Fruit fly (Drosophila melanogaster) whole organism, prepupa: Measurements from ENCODE around the gene CG11629.
A peak's percentile ranks its signal among the peaks of the same experiment; 100 is the strongest.

Experiments used
- CG10669 ChIP-seq: fragments of 200-800 bp; sonication (Bioruptor generic); optimal IDR thresholded peaks from 3 replicates; lab custom pipeline; 2018; ENCODE audit warnings: missing biosample characterization, mild to moderate bottlenecking, missing genetic modification characterization, moderate library complexity
- CG11294 ChIP-seq: fragments of 200-800 bp; sonication (Bioruptor generic); IDR thresholded peaks from 2 replicates; pipeline ENCODE4 v1.3.6; 2022; ENCODE audit warnings: missing biosample characterization, missing genetic modification characterization
- CG11762 ChIP-seq: fragments of 200-800 bp; sonication (Bioruptor generic); optimal IDR thresholded peaks from 3 replicates; lab custom pipeline; 2016; ENCODE audit warnings: missing biosample characterization, missing genetic modification characterization; ENCODE audit not compliant: insufficient read depth
- CG11902 ChIP-seq: fragments of 200-800 bp; sonication (Bioruptor generic); optimal IDR thresholded peaks from 3 replicates; lab custom pipeline; 2016; ENCODE audit warnings: missing biosample characterization, missing genetic modification characterization
- CG15336 ChIP-seq: fragments of 200-800 bp; sonication (Bioruptor generic); IDR thresholded peaks from 2 replicates; pipeline ENCODE4 v1.3.6; 2022; ENCODE audit warnings: missing biosample characterization, missing genetic modification characterization
- CG16779 ChIP-seq: fragments of 200-800 bp; sonication (Bioruptor generic); optimal IDR thresholded peaks from 3 replicates; lab custom pipeline; 2017; ENCODE audit warnings: missing biosample characterization, mild to moderate bottlenecking, missing genetic modification characterization
- CG3032 ChIP-seq: fragments of 200-800 bp; optimal IDR thresholded peaks from 2 replicates; lab custom pipeline; 2019; ENCODE audit warnings: missing biosample characterization, mild to moderate bottlenecking, missing genetic modification characterization, moderate library complexity
- CG31627 ChIP-seq: fragments of 200-800 bp; sonication (Bioruptor generic); optimal IDR thresholded peaks from 3 replicates; lab custom pipeline; 2016; ENCODE audit warnings: missing biosample characterization, missing genetic modification characterization
- CG32006 ChIP-seq: fragments of 200-800 bp; sonication (Bioruptor generic); optimal IDR thresholded peaks from 3 replicates; lab custom pipeline; 2017; ENCODE audit warnings: missing biosample characterization, mild to moderate bottlenecking, missing genetic modification characterization
- CG34406 ChIP-seq: fragments of 200-800 bp; sonication (Bioruptor generic); optimal IDR thresholded peaks from 3 replicates; lab custom pipeline; 2016; ENCODE audit warnings: missing biosample characterization, missing genetic modification characterization
- CG3919 ChIP-seq: fragments of 200-800 bp; sonication (Bioruptor generic); optimal IDR thresholded peaks from 3 replicates; lab custom pipeline; 2016; ENCODE audit warnings: missing biosample characterization, missing genetic modification characterization
- CG4318 ChIP-seq: fragments of 200-800 bp; sonication (Bioruptor generic); optimal IDR thresholded peaks from 3 replicates; lab custom pipeline; 2017; ENCODE audit warnings: missing biosample characterization, mild to moderate bottlenecking, missing genetic modification characterization
- CG6163 ChIP-seq: fragments of 200-800 bp; sonication (Bioruptor generic); IDR thresholded peaks from 3 replicates; pipeline ENCODE4 v1.3.6; 2022; ENCODE audit warnings: missing biosample characterization, missing genetic modification characterization
- CG6276 ChIP-seq: fragments of 200-800 bp; sonication (Bioruptor generic); optimal IDR thresholded peaks from 2 replicates; lab custom pipeline; 2017; ENCODE audit warnings: missing biosample characterization, mild to moderate bottlenecking, missing genetic modification characterization
- CG6792 ChIP-seq: fragments of 200-800 bp; sonication (Bioruptor generic); optimal IDR thresholded peaks from 3 replicates; lab custom pipeline; 2016; ENCODE audit warnings: missing biosample characterization, missing genetic modification characterization
- CG6854 ChIP-seq: fragments of 200-800 bp; sonication (Bioruptor generic); optimal IDR thresholded peaks from 2 replicates; lab custom pipeline; 2017; ENCODE audit warnings: missing biosample characterization, mild to moderate bottlenecking, missing genetic modification characterization
- CG7368 ChIP-seq: fragments of 200-800 bp; sonication (Bioruptor generic); optimal IDR thresholded peaks from 3 replicates; lab custom pipeline; 2016; ENCODE audit warnings: missing biosample characterization, missing genetic modification characterization
- CG8119 ChIP-seq: fragments of 200-800 bp; sonication (Bioruptor generic); IDR thresholded peaks from 3 replicates; pipeline ENCODE4 v1.3.6; 2022; ENCODE audit warnings: missing biosample characterization, missing genetic modification characterization
- CG8632 ChIP-seq: fragments of 200-800 bp; sonication (Bioruptor generic); optimal IDR thresholded peaks from 3 replicates; lab custom pipeline; 2016; ENCODE audit warnings: missing biosample characterization, missing genetic modification characterization
- Eip75B ChIP-seq: fragments of 200-800 bp; sonication (Bioruptor generic); optimal IDR thresholded peaks from 3 replicates; lab custom pipeline; 2016; ENCODE audit warnings: missing biosample characterization, missing genetic modification characterization
- Eip78C ChIP-seq: fragments of 200-800 bp; sonication (Bioruptor generic); peaks from one replicate; lab custom pipeline; 2016; ENCODE audit warnings: missing biosample characterization, missing genetic modification characterization
- Eip93F ChIP-seq: fragments of 200-800 bp; sonication (Bioruptor generic); optimal IDR thresholded peaks from 2 replicates; lab custom pipeline; 2016; ENCODE audit warnings: missing biosample characterization, mild to moderate bottlenecking, missing genetic modification characterization
- Ets96B ChIP-seq: fragments of 200-800 bp; optimal IDR thresholded peaks from 2 replicates; lab custom pipeline; 2019; ENCODE audit warnings: missing biosample characterization, mild to moderate bottlenecking, missing genetic modification characterization, moderate library complexity
- Gug ChIP-seq: fragments of 200-800 bp; sonication (Bioruptor generic); IDR thresholded peaks from 2 replicates; pipeline ENCODE4 v1.3.6; 2022; ENCODE audit warnings: missing biosample characterization, missing genetic modification characterization
- Hr4 ChIP-seq: fragments of 200-800 bp; sonication (Bioruptor generic); optimal IDR thresholded peaks from 3 replicates; lab custom pipeline; 2016; ENCODE audit warnings: missing biosample characterization, missing genetic modification characterization
- OdsH ChIP-seq: fragments of 200-800 bp; sonication (Bioruptor generic); optimal IDR thresholded peaks from 3 replicates; lab custom pipeline; 2016; ENCODE audit warnings: missing biosample characterization, missing genetic modification characterization
- Smox ChIP-seq: fragments of 200-800 bp; sonication (Bioruptor generic); optimal IDR thresholded peaks from 3 replicates; lab custom pipeline; 2016; ENCODE audit warnings: missing biosample characterization, missing genetic modification characterization
- Sox102F ChIP-seq: fragments of 200-800 bp; sonication (Bioruptor generic); optimal IDR thresholded peaks from 2 replicates; lab custom pipeline; 2016; ENCODE audit warnings: missing biosample characterization, mild to moderate bottlenecking, missing genetic modification characterization
- Sox14 ChIP-seq: fragments of 200-800 bp; sonication (Bioruptor generic); optimal IDR thresholded peaks from 3 replicates; lab custom pipeline; 2016; ENCODE audit warnings: missing biosample characterization, missing genetic modification characterization
- Sox15 ChIP-seq: fragments of 200-800 bp; sonication (Bioruptor generic); optimal IDR thresholded peaks from 3 replicates; lab custom pipeline; 2016; ENCODE audit warnings: missing biosample characterization, missing genetic modification characterization
- achi ChIP-seq: fragments of 200-800 bp; sonication (Bioruptor generic); optimal IDR thresholded peaks from 3 replicates; lab custom pipeline; 2016; ENCODE audit warnings: missing biosample characterization, missing genetic modification characterization
- acj6 ChIP-seq: fragments of 200-800 bp; sonication (Bioruptor generic); optimal IDR thresholded peaks from 3 replicates; lab custom pipeline; 2016; ENCODE audit warnings: missing biosample characterization, missing genetic modification characterization
- cyc ChIP-seq: fragments of 200-800 bp; sonication (Bioruptor generic); optimal IDR thresholded peaks from 3 replicates; lab custom pipeline; 2016; ENCODE audit warnings: missing biosample characterization, missing genetic modification characterization
- dac ChIP-seq: fragments of 200-800 bp; sonication (Bioruptor generic); optimal IDR thresholded peaks from 2 replicates; lab custom pipeline; 2017; ENCODE audit warnings: missing biosample characterization, mild to moderate bottlenecking, missing genetic modification characterization
- dsx ChIP-seq: fragments of 200-800 bp; optimal IDR thresholded peaks from 3 replicates; lab custom pipeline; 2019; ENCODE audit warnings: missing biosample characterization, mild to moderate bottlenecking, missing genetic modification characterization, moderate library complexity; ENCODE audit not compliant: poor library complexity, severe bottlenecking
- eg ChIP-seq: fragments of 200-800 bp; sonication (Bioruptor generic); IDR thresholded peaks from 3 replicates; pipeline ENCODE4 v1.3.6; 2022; ENCODE audit warnings: missing biosample characterization, missing genetic modification characterization
- esn ChIP-seq: fragments of 200-800 bp; sonication (Bioruptor generic); optimal IDR thresholded peaks from 2 replicates; lab custom pipeline; 2016; ENCODE audit warnings: missing biosample characterization, mild to moderate bottlenecking, missing genetic modification characterization, moderate library complexity
- fd59A ChIP-seq: fragments of 200-800 bp; sonication (Bioruptor generic); optimal IDR thresholded peaks from 2 replicates; lab custom pipeline; 2017; ENCODE audit warnings: missing biosample characterization, mild to moderate bottlenecking, missing genetic modification characterization, missing genetic modification reagents
- fd85E ChIP-seq: fragments of 200-800 bp; sonication (Bioruptor generic); optimal IDR thresholded peaks from 3 replicates; lab custom pipeline; 2016; ENCODE audit warnings: missing biosample characterization, missing genetic modification characterization
- fkh ChIP-seq: fragments of 200-800 bp; sonication (Bioruptor generic); optimal IDR thresholded peaks from 3 replicates; lab custom pipeline; 2017; ENCODE audit warnings: missing biosample characterization, mild to moderate bottlenecking, missing genetic modification characterization, moderate library complexity
- net ChIP-seq: fragments of 200-800 bp; sonication (Bioruptor generic); optimal IDR thresholded peaks from 3 replicates; lab custom pipeline; 2016; ENCODE audit warnings: missing biosample characterization, missing genetic modification characterization
- pdm3 ChIP-seq: fragments of 200-800 bp; sonication (Bioruptor generic); optimal IDR thresholded peaks from 3 replicates; lab custom pipeline; 2016; ENCODE audit warnings: missing biosample characterization, missing genetic modification characterization
- salr ChIP-seq, 2 experiments: fragments of 200-800 bp; sonication (Bioruptor generic); optimal IDR thresholded peaks; 3 replicates each; lab custom pipeline; 2016 to 2018; ENCODE audit warnings: missing biosample characterization in 2 of 2, missing genetic modification characterization in 2 of 2, mild to moderate bottlenecking in 1 of 2
- spab ChIP-seq: fragments of 200-800 bp; sonication (Bioruptor generic); optimal IDR thresholded peaks from 2 replicates; lab custom pipeline; 2017; ENCODE audit warnings: missing biosample characterization, mild to moderate bottlenecking, missing genetic modification characterization, missing genetic modification reagents
- ss ChIP-seq, 2 experiments: fragments of 200-800 bp; sonication (Bioruptor generic); optimal IDR thresholded peaks; 2 replicates in 1 of 2; 3 replicates in 1 of 2; lab custom pipeline; 2017 to 2018; ENCODE audit warnings: mild to moderate bottlenecking in 2 of 2, missing biosample characterization in 2 of 2, missing genetic modification characterization in 2 of 2, moderate library complexity in 1 of 2
- svp ChIP-seq: fragments of 200-800 bp; sonication (Bioruptor generic); peaks from one replicate; lab custom pipeline; 2016; ENCODE audit warnings: missing biosample characterization, missing genetic modification characterization
- topi ChIP-seq: fragments of 200-800 bp; sonication (Bioruptor generic); optimal IDR thresholded peaks from 3 replicates; lab custom pipeline; 2016; ENCODE audit warnings: missing biosample characterization, missing genetic modification characterization
- vri ChIP-seq: fragments of 200-800 bp; sonication (Bioruptor generic); optimal IDR thresholded peaks from 3 replicates; lab custom pipeline; 2016; ENCODE audit warnings: missing biosample characterization, mild to moderate bottlenecking, missing genetic modification characterization

Gene CG11629

DNA sequence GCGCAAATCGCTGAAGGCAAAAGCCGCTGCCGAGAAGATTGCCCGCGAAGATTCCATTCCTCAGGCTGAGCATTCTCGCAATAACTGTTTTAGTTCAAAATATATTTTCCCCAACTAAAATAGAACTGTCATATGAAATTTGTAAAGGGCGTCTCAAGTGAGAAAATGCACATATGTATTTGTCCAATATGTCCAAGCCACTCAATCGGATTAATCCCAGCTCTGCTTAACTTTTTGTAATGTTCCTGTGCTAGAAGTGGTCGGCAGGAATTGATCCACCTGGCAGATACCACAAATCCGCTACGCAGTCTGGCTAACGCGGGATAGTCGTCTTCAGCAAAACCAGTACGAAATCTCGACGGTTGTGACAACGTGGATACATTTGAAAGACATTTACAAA lies at the start of gene CG11629:
TSS of gene CG11629 (minus strand) at position 101 of the 400 bp plus-strand sequence.
- TF ChIP-seq CG34406: no peak
- TF ChIP-seq Sox102F (GFP tag; lab: Kevin White, UChicago): no peak
- no peak for TF ChIP-seq pdm3 (GFP tag; lab: Kevin White, UChicago)
- TF ChIP-seq CG6163 (GFP tag; lab: Robert Waterston, UW): no peak
- no peak for TF ChIP-seq CG11902 (GFP tag; lab: Kevin White, UChicago)
- no peak for TF ChIP-seq Gug
- TF ChIP-seq Eip75B (GFP tag; lab: Kevin White, UChicago): no peak
- no peak for TF ChIP-seq OdsH (GFP tag; lab: Kevin White, UChicago)
- TF ChIP-seq eg (GFP tag; lab: Robert Waterston, UW): no peak
- no peak for TF ChIP-seq dac (GFP tag; lab: Kevin White, UChicago)
- no peak for TF ChIP-seq ss (GFP tag; optimal IDR thresholded peaks at IDR 0.05; lab: Kevin White, UChicago)
- no peak for TF ChIP-seq svp (GFP tag; lab: Kevin White, UChicago)
- no peak for TF ChIP-seq fd85E (GFP tag; lab: Kevin White, UChicago)
- TF ChIP-seq, all 60 proteins: peak for 0

DNA sequence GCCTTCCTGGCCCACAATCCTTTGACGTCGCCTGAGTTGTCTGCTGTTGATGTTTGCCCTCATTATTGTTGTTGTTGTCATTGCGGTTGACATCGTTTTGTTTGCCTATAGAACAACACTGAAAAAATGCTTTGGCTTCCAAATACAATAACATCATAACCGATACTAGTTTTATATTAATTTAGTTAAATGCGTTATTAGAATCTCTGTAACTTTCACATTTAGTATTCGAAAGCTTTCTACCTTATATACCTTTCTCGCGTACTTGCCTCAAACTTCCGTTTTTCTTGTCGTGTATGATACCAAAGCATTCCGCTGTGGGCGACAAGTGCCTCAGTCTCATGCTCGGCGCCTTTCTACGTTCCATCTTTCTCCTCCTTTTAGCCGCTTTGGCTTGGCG lies 35.4 kb upstream of the CG11629 start:
- peak; percentile 8 for TF ChIP-seq CG34406
- peak; percentile 7 for TF ChIP-seq Sox14
- no peak for TF ChIP-seq ss (GFP tag; optimal IDR thresholded peaks at IDR 0.05; lab: Kevin White, UChicago)
- TF ChIP-seq CG11294 (GFP tag; lab: Robert Waterston, UW): no peak
- no peak for TF ChIP-seq CG6854
- peak; percentile 11 for TF ChIP-seq CG6792 (GFP tag; lab: Kevin White, UChicago)
- no peak for TF ChIP-seq Sox102F (GFP tag; lab: Kevin White, UChicago)
- no peak for TF ChIP-seq CG6276 (GFP tag; lab: Kevin White, UChicago)
- TF ChIP-seq CG32006 (GFP tag; lab: Kevin White, UChicago): peak; percentile 40
- TF ChIP-seq CG11762 (GFP tag; lab: Kevin White, UChicago): no peak
- peak; percentile 67 for TF ChIP-seq svp (GFP tag; lab: Kevin White, UChicago)
- TF ChIP-seq eg (GFP tag; lab: Robert Waterston, UW): no peak
- peak; percentile 29 for TF ChIP-seq CG3032
- TF ChIP-seq esn (GFP tag; lab: Kevin White, UChicago): no peak
- peak; percentile 44 for TF ChIP-seq CG10669 (GFP tag; lab: Kevin White, UChicago)
- TF ChIP-seq CG4318 (GFP tag; lab: Kevin White, UChicago): peak; percentile 25
- no peak for TF ChIP-seq Eip93F
- no peak for TF ChIP-seq dsx (GFP tag; lab: Kevin White, UChicago)
- peak; percentile 50 for TF ChIP-seq CG3919 (GFP tag; lab: Kevin White, UChicago)
- peak; percentile 19 for TF ChIP-seq achi (GFP tag; lab: Kevin White, UChicago)
- TF ChIP-seq Sox15 (GFP tag; lab: Kevin White, UChicago): no peak
- TF ChIP-seq CG8632 (GFP tag; lab: Kevin White, UChicago): no peak
- peak; percentile 22 for TF ChIP-seq pdm3 (GFP tag; lab: Kevin White, UChicago)
- TF ChIP-seq salr (GFP tag; optimal IDR thresholded peaks at IDR 0.05; lab: Kevin White, UChicago): no peak
- TF ChIP-seq Ets96B (tag; lab: Kevin White, UChicago): peak; percentile 46
- TF ChIP-seq fd59A: no peak
- no peak for TF ChIP-seq CG15336 (GFP tag; lab: Robert Waterston, UW)
- no peak for TF ChIP-seq CG31627
- TF ChIP-seq vri (GFP tag; lab: Kevin White, UChicago): no peak
- peak; percentile 4 for TF ChIP-seq Smox
- TF ChIP-seq CG11902 (GFP tag; lab: Kevin White, UChicago): no peak
- TF ChIP-seq CG8119: no peak
- TF ChIP-seq Eip78C (GFP tag; lab: Kevin White, UChicago): peak; percentile 43
- TF ChIP-seq CG16779 (tag; lab: Kevin White, UChicago): no peak
- peak; percentile 56; the same call in 2 of the 3 replicates for TF ChIP-seq CG6163 (GFP tag; lab: Robert Waterston, UW)
- TF ChIP-seq cyc (GFP tag; lab: Kevin White, UChicago): peak; percentile 16
- no peak for TF ChIP-seq Gug
- peak; percentile 22 for TF ChIP-seq spab (GFP tag; lab: Kevin White, UChicago)
- no peak for TF ChIP-seq dac (GFP tag; lab: Kevin White, UChicago)
- no peak for TF ChIP-seq fd85E (GFP tag; lab: Kevin White, UChicago)
- peak; percentile 21 for TF ChIP-seq acj6 (GFP tag; lab: Kevin White, UChicago)
- TF ChIP-seq topi: peak; percentile 14
- TF ChIP-seq Hr4 (GFP tag; lab: Kevin White, UChicago): peak; percentile 6
- no peak for TF ChIP-seq fkh (GFP tag; lab: Kevin White, UChicago)
- no peak for TF ChIP-seq CG7368 (GFP tag; lab: Kevin White, UChicago)
- no peak for TF ChIP-seq net
